Fruit fly (Drosophila melanogaster) Kc167 (cell line): ENCODE data around the gene CG4278.

Source experiments
- Myc ChIP-seq: fragments of >200 bp; optimal IDR thresholded peaks from 2 replicates; lab custom pipeline; 2017; ENCODE audit warnings: missing external identifiers
- Sin3A ChIP-seq: fragments of >200 bp; optimal IDR thresholded peaks from 2 replicates; lab custom pipeline; 2018; ENCODE audit warnings: missing external identifiers
- h ChIP-seq: fragments of >200 bp; optimal IDR thresholded peaks from 3 replicates; lab custom pipeline; 2018; ENCODE audit warnings: missing external identifiers
- insv ChIP-seq: fragments of >200 bp; optimal IDR thresholded peaks from 3 replicates; lab custom pipeline; 2018; ENCODE audit warnings: missing external identifiers
- psq ChIP-seq: fragments of >200 bp; optimal IDR thresholded peaks from 2 replicates; lab custom pipeline; 2017; ENCODE audit warnings: missing external identifiers
- ttk ChIP-seq: sonication (Bioruptor generic); optimal IDR thresholded peaks from 2 replicates; lab custom pipeline; 2017; ENCODE audit warnings: missing external identifiers

CG4278 gene

DNA sequence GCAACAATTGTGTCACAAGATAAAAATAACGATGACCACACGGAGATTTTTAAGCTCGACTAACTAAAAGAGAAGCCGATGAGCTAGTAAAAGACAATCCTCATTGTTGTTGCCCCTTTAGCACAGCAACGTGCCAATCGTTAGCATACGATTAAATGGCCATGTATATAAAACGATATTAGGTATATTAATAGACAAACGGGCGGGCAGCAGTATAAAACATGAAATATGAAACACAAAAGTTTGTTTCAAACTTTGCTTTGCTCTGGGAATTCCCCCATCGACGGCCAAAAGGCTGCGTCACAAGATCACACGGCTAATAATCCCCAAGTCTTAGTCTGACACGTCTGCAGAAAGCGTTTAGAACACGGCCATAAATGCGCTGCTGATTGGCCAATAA is 10.5 kb upstream of the CG4278 start:
- TF ChIP-seq ttk (no peak), psq (lab: Kevin White, UChicago) (no peak), h (lab: Kevin White, UChicago) (no peak), insv (lab: Kevin White, UChicago) (no peak), Sin3A (lab: Kevin White, UChicago) (no peak), Myc (lab: Kevin White, UChicago) (no peak)

dm6 chr2L:16317131-16317530 is 9.7 kb upstream of the CG4278 start:
- TF ChIP-seq h (lab: Kevin White, UChicago) = no peak
- no peak for TF ChIP-seq psq (lab: Kevin White, UChicago)
- TF ChIP-seq insv (lab: Kevin White, UChicago) = no peak
- no peak for TF ChIP-seq Sin3A (lab: Kevin White, UChicago)
- no peak for TF ChIP-seq Myc (lab: Kevin White, UChicago)

- TF ChIP-seq psq (lab: Kevin White, UChicago) (no peak), ttk (no peak), insv (lab: Kevin White, UChicago) (no peak), Sin3A (lab: Kevin White, UChicago) (no peak), Myc (lab: Kevin White, UChicago) (no peak)
Observed at dm6 chr2L:16317777-16318610, 8.9 kb upstream of the CG4278 start.

- TF ChIP-seq Myc (lab: Kevin White, UChicago) (no peak), ttk (no peak), psq (lab: Kevin White, UChicago) (no peak), insv (lab: Kevin White, UChicago) (no peak), Sin3A (lab: Kevin White, UChicago) (no peak), h (lab: Kevin White, UChicago) (no peak)
Observed at dm6 chr2L:16319743-16320142, 7.1 kb upstream of the CG4278 start.

dm6 chr2L:16320428-16320827 is 6.4 kb upstream of the CG4278 start:
- TF ChIP-seq insv (lab: Kevin White, UChicago) (no peak), Myc (lab: Kevin White, UChicago) (no peak), psq (lab: Kevin White, UChicago) (no peak), ttk (no peak), h (lab: Kevin White, UChicago) (no peak), Sin3A (lab: Kevin White, UChicago) (no peak)

dm6 chr2L:16321209-16321608 is 5.7 kb upstream of the CG4278 start:
- TF ChIP-seq Sin3A (lab: Kevin White, UChicago) (no peak), h (lab: Kevin White, UChicago) (no peak), Myc (lab: Kevin White, UChicago) (no peak), insv (lab: Kevin White, UChicago) (no peak), ttk (no peak), psq (lab: Kevin White, UChicago) (no peak)

- TF ChIP-seq insv (lab: Kevin White, UChicago) = no peak
- TF ChIP-seq ttk = no peak
- no peak for TF ChIP-seq psq (lab: Kevin White, UChicago)
- TF ChIP-seq Sin3A (lab: Kevin White, UChicago) = no peak
- TF ChIP-seq Myc (lab: Kevin White, UChicago) = no peak
- no peak for TF ChIP-seq h (lab: Kevin White, UChicago)
Observed at dm6 chr2L:16321872-16322631, 4.8 kb upstream of the CG4278 start.

dm6 chr2L:16323544-16323943 is 3.3 kb upstream of the CG4278 start:
- TF ChIP-seq insv (lab: Kevin White, UChicago) (no peak), Myc (lab: Kevin White, UChicago) (no peak), ttk (no peak), Sin3A (lab: Kevin White, UChicago) (no peak), psq (lab: Kevin White, UChicago) (no peak), h (lab: Kevin White, UChicago) (no peak)

dm6 chr2L:16324833-16325232 is 2.0 kb upstream of the CG4278 start:
- no peak for TF ChIP-seq h (lab: Kevin White, UChicago)
- TF ChIP-seq ttk = no peak
- TF ChIP-seq psq (lab: Kevin White, UChicago) = no peak
- TF ChIP-seq Sin3A (lab: Kevin White, UChicago) = no peak
- TF ChIP-seq Myc (lab: Kevin White, UChicago) = no peak
- no peak for TF ChIP-seq insv (lab: Kevin White, UChicago)

DNA sequence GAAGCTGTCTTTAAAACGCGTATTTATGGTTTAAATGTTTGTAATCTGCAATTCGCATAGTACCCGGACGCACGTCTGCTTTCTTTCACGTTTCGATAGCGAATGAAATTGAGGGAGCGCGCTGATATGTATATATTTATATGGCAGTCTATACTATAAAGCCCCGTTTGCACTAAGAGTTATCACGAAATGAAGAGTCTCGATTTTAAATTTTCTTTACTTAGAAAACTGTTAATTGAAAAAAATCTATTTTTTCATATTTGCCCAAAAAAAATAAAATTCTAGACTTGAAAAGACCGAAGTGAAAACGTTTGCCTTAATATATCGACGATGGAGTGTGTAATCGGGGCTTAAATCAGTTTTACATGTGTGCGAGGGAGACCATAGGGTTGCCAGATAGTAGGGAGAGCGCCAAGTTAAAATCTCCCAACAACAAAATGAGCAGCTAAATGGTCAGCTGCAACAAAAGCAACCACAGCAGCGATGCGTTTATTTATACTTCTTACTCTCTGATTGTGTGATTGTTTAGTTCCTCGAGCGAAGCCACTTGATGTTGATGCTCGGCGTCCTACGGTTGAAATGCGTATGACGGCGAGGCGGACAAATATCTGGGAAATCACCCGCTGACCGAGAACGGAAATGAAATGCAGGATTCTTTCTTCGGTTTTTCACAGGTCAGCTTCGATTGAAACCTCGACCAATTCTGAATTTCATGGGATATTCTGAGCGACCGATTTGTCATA is 1.2 kb upstream of the CG4278 start, which contains the start of gene cact:
cact (minus strand) TSS at position 693 of the 743 bp plus-strand sequence.
- TF ChIP-seq psq (lab: Kevin White, UChicago) = no peak
- no peak for TF ChIP-seq h (lab: Kevin White, UChicago)
- TF ChIP-seq insv (lab: Kevin White, UChicago) = no peak
- no peak for TF ChIP-seq Sin3A (lab: Kevin White, UChicago)
- TF ChIP-seq ttk = no peak
- no peak for TF ChIP-seq Myc (lab: Kevin White, UChicago)

- TF ChIP-seq h (lab: Kevin White, UChicago) (no peak), Myc (lab: Kevin White, UChicago) (no peak), ttk (no peak), insv (lab: Kevin White, UChicago) (no peak), psq (lab: Kevin White, UChicago) (no peak), Sin3A (lab: Kevin White, UChicago) (no peak)
Observed at dm6 chr2L:16329102-16329520, 2.2 kb downstream of the CG4278 start, which contains the start of gene mRpL4. mRpL4 (minus strand) TSS chr2L:16329132.
